Worm (Caenorhabditis elegans): ENCODE measurements around the gene vglu-2.

- TF ChIP-seq aly-1 (tag; optimal IDR thresholded peaks at IDR 0.05) (no peak), tra-4 (tag; optimal IDR thresholded peaks at IDR 0.05) (no peak), sea-1 (GFP tag; conservative IDR thresholded peaks at IDR 0.05) (no peak), ama-1 (optimal IDR thresholded peaks at IDR 0.05) (no peak), B0310.2 (tag; optimal IDR thresholded peaks at IDR 0.05) (no peak), flt-1 (GFP tag; IDR thresholded peaks at IDR 0.05) (no peak), hmg-4 (GFP tag; optimal IDR thresholded peaks at IDR 0.05) (no peak)
Measured at ce11 chrIII:10311016-10311415, 16.1 kb downstream of the vglu-2 start, which contains the start of gene T07A5.7.

All from whole organism, early embryonic.